Worm (Caenorhabditis elegans) whole organism, L2 larva: Measurements from ENCODE around the gene gtf-2F1.

Experiments used
- blmp-1 ChIP-seq: sonication (generic microtip); optimal IDR thresholded peaks from 2 replicates; lab custom pipeline; 2017; ENCODE audit warnings: missing genetic modification characterization, mild to moderate bottlenecking, missing compliant biosample characterization, antibody characterized with exemption, moderate library complexity; ENCODE audit not compliant: insufficient read depth
- egl-27 ChIP-seq: sonication (generic microtip); optimal IDR thresholded peaks from 3 replicates; lab custom pipeline; 2017; ENCODE audit warnings: missing biosample characterization, missing genetic modification reagents, missing genetic modification characterization
- elt-3 ChIP-seq: sonication (generic microtip); optimal IDR thresholded peaks from 2 replicates; lab custom pipeline; 2017; ENCODE audit warnings: missing biosample characterization, missing genetic modification characterization
- fos-1 ChIP-seq: fragments of 150-350 bp; optimal IDR thresholded peaks from 2 replicates; lab custom pipeline; 2014; ENCODE audit warnings: missing biosample characterization, missing genetic modification characterization
- nhr-12 ChIP-seq: fragments of 150-350 bp; optimal IDR thresholded peaks from 2 replicates; lab custom pipeline; 2014; ENCODE audit warnings: missing biosample characterization, missing genetic modification characterization
- nhr-23 ChIP-seq: fragments of 150-350 bp; optimal IDR thresholded peaks from 2 replicates; lab custom pipeline; 2014; ENCODE audit warnings: missing biosample characterization, missing genetic modification reagents, missing genetic modification characterization
- nhr-25 ChIP-seq: fragments of 150-350 bp; sonication (generic microtip); optimal IDR thresholded peaks from 3 replicates; lab custom pipeline; 2014; ENCODE audit warnings: missing biosample characterization, missing genetic modification characterization
- nhr-77 ChIP-seq: fragments of 150-350 bp; optimal IDR thresholded peaks from 2 replicates; lab custom pipeline; 2014; ENCODE audit warnings: missing biosample characterization, missing genetic modification characterization
- sem-4 ChIP-seq: fragments of 150-350 bp; optimal IDR thresholded peaks from 2 replicates; lab custom pipeline; 2014; ENCODE audit warnings: missing biosample characterization, missing genetic modification reagents, missing genetic modification characterization
- snpc-4 ChIP-seq: fragments of 150-350 bp; optimal IDR thresholded peaks from 2 replicates; lab custom pipeline; 2014; ENCODE audit warnings: missing biosample characterization, missing genetic modification characterization
- unc-62 ChIP-seq: fragments of 150-350 bp; optimal IDR thresholded peaks from 2 replicates; lab custom pipeline; 2014; ENCODE audit warnings: missing biosample characterization, missing genetic modification reagents, missing genetic modification characterization

DNA sequence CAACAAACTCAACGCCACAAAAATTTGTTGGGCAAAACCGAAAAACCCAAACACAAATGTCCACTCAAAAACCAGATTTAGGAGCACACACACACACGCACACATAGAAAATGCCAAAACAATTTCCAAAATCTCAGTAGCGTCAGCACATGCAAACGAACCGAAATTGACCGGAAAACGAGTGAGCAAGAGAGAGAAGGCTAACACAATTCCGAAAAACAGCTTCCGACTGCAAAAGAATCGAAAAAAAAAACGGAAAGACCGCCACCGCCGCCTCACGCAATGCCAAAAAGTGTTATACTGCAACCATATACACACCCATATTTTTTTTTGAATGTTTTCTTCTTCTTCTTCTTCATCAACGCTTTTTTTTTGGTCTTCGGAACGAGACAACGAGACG, 9.6 kb upstream of the gtf-2F1 start:
- TF ChIP-seq nhr-12 (tag; lab: Kevin White, UChicago) (no peak), snpc-4 (no peak), unc-62 (GFP tag; lab: Kevin White, UChicago) (no peak), nhr-23 (tag; lab: Kevin White, UChicago) (no peak), nhr-25 (tag; lab: Kevin White, UChicago) (no peak), sem-4 (tag; lab: Kevin White, UChicago) (no peak), blmp-1 (tag; lab: Kevin White, UChicago) (no peak), nhr-77 (tag; lab: Kevin White, UChicago) (no peak), elt-3 (no peak), egl-27 (tag; lab: Kevin White, UChicago) (no peak), fos-1 (no peak)
